Fruit fly (Drosophila melanogaster) whole organism: ENCODE data around the gene CG31793.

ENCODE experiments used
- CG8478 ChIP-seq: fragments of >200 bp; optimal IDR thresholded peaks from 2 replicates; lab custom pipeline; 2018; ENCODE audit warnings: inconsistent platforms
- Dll ChIP-seq: fragments of >200 bp; optimal IDR thresholded peaks from 2 replicates; lab custom pipeline; 2017
- EcR ChIP-seq, 2 experiments: fragments of >200 bp; optimal IDR thresholded peaks; 2 replicates each; lab custom pipeline; 2017; ENCODE audit warnings: missing biosample characterization in 2 of 2, missing genetic modification characterization in 2 of 2, missing genetic modification reagents in 2 of 2
- pan ChIP-seq: fragments of >200 bp; optimal IDR thresholded peaks from 2 replicates; lab custom pipeline; 2017
- psq ChIP-seq: fragments of >200 bp; optimal IDR thresholded peaks from 2 replicates; lab custom pipeline; 2017
- usp ChIP-seq: fragments of >200 bp; optimal IDR thresholded peaks from 2 replicates; lab custom pipeline; 2017; ENCODE audit warnings: missing biosample characterization, missing genetic modification characterization, mixed read lengths

DNA sequence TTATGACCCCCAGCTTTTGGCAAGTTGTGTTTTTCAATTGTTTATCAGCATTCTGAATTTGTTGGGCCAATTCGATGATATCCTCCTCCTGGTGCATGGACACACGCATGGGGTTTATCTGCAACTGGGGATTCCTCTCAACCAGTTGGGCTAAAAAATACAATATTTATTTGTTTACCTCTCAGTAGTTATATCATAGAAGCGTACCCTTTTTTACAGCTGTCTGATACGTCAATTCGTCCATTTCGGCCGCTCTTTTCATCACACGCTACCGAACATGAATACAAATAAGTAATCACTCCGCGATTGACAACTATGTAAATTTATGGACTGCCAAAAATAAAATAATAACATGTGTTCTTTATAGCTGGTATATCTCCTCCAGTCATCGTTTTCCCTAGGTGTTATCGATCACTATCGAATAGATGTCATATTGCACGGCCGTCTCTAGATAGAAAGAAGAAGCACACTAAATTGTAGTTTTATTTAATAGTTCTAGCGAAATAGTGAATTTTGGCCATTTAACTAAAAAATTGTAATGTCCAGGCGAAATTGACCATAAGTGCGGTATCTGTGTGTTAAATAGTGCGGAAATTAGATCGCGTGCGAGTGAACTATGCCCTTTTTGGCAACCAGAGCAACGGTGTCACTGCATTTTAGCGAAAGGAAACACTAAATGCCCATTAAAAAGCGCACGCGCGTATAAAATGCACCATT is 31.2 kb downstream of the CG31793 start, which contains the start of the genes mib2 and CG31800:
- TF ChIP-seq usp (GFP tag; lab: Kevin White, UChicago) = no peak
- TF ChIP-seq psq (lab: Kevin White, UChicago) = no peak
- no peak for TF ChIP-seq Dll (lab: Kevin White, UChicago)
- TF ChIP-seq CG8478 (lab: Kevin White, UChicago) = no peak
- TF ChIP-seq pan (lab: Kevin White, UChicago) = no peak
- no peak for TF ChIP-seq EcR (GFP tag; optimal IDR thresholded peaks at IDR 0.05; lab: Kevin White, UChicago)
